Fruit fly (Drosophila melanogaster): ENCODE data around the gene lectin-29Ca.

The lectin-29Ca gene

dm6 chr2L:8402928-8403285 lies 8.8 kb upstream of the lectin-29Ca start, which contains the start of gene fy:
fy (minus strand) TSS chr2L:8403280.
- no peak for TF ChIP-seq insv (optimal IDR thresholded peaks at IDR 0.05)
- no peak for TF ChIP-seq h (optimal IDR thresholded peaks at IDR 0.05)
- no peak for TF ChIP-seq Sin3A (optimal IDR thresholded peaks at IDR 0.05)
- no peak for TF ChIP-seq ttk (optimal IDR thresholded peaks at IDR 0.05)
- TF ChIP-seq Myc (optimal IDR thresholded peaks at IDR 0.05), result no peak
- TF ChIP-seq psq (optimal IDR thresholded peaks at IDR 0.05), result no peak

- TF ChIP-seq h (optimal IDR thresholded peaks at IDR 0.05), result no peak
- no peak for TF ChIP-seq Sin3A (optimal IDR thresholded peaks at IDR 0.05)
- TF ChIP-seq insv (optimal IDR thresholded peaks at IDR 0.05), result no peak
- TF ChIP-seq ttk (optimal IDR thresholded peaks at IDR 0.05), result no peak
Observed at dm6 chr2L:8399863-8400598, 6.0 kb upstream of the lectin-29Ca start, which contains the start of gene CG31898. CG31898 (plus strand) TSS chr2L:8400421.

- TF ChIP-seq h (optimal IDR thresholded peaks at IDR 0.05) (no peak), Sin3A (optimal IDR thresholded peaks at IDR 0.05) (no peak), Myc (optimal IDR thresholded peaks at IDR 0.05) (no peak), psq (optimal IDR thresholded peaks at IDR 0.05) (no peak), ttk (optimal IDR thresholded peaks at IDR 0.05) (no peak), insv (optimal IDR thresholded peaks at IDR 0.05) (no peak)
Observed at dm6 chr2L:8398721-8399120, 4.6 kb upstream of the lectin-29Ca start, which contains the start of gene CG13386. CG13386 (plus strand) TSS chr2L:8399021.

dm6 chr2L:8395996-8396699 lies 2.1 kb upstream of the lectin-29Ca start, which contains the start of the genes Peritrophin-15a and CG13385:
Peritrophin-15a (minus strand) TSS chr2L:8396096.
CG13385 (plus strand) TSS chr2L:8396649.
- TF ChIP-seq h (optimal IDR thresholded peaks at IDR 0.05) (no peak), insv (optimal IDR thresholded peaks at IDR 0.05) (no peak), psq (optimal IDR thresholded peaks at IDR 0.05) (no peak), Myc (optimal IDR thresholded peaks at IDR 0.05) (no peak), Sin3A (optimal IDR thresholded peaks at IDR 0.05) (no peak), ttk (optimal IDR thresholded peaks at IDR 0.05) (no peak)

- TF ChIP-seq insv (optimal IDR thresholded peaks at IDR 0.05) (no peak), ttk (optimal IDR thresholded peaks at IDR 0.05) (no peak), Sin3A (optimal IDR thresholded peaks at IDR 0.05) (no peak)
Observed at dm6 chr2L:8394840-8395239, 760 bp upstream of the lectin-29Ca start, which contains the start of gene Peritrophin-15b. Peritrophin-15b (minus strand) TSS chr2L:8394940.

- no peak for TF ChIP-seq ttk (optimal IDR thresholded peaks at IDR 0.05)
- no peak for TF ChIP-seq Myc (optimal IDR thresholded peaks at IDR 0.05)
- TF ChIP-seq insv (optimal IDR thresholded peaks at IDR 0.05), result no peak
- TF ChIP-seq h (optimal IDR thresholded peaks at IDR 0.05), result no peak
- no peak for TF ChIP-seq psq (optimal IDR thresholded peaks at IDR 0.05)
- no peak for TF ChIP-seq Sin3A (optimal IDR thresholded peaks at IDR 0.05)
Observed at dm6 chr2L:8393122-8393521, 958 bp downstream of the lectin-29Ca start, which contains the start of gene Acp29AB. Acp29AB (minus strand) TSS chr2L:8393222.

- TF ChIP-seq Sin3A (optimal IDR thresholded peaks at IDR 0.05) (no peak), insv (optimal IDR thresholded peaks at IDR 0.05) (no peak), h (optimal IDR thresholded peaks at IDR 0.05) (no peak)
Observed at dm6 chr2L:8392298-8392697, 1.8 kb downstream of the lectin-29Ca start, which contains the start of gene CG42820. CG42820 (minus strand) TSS chr2L:8392398.

dm6 chr2L:8389231-8389630 lies 4.8 kb downstream of the lectin-29Ca start, which contains the start of gene CG42819:
CG42819 (minus strand) TSS chr2L:8389331.
- no peak for TF ChIP-seq Sin3A (optimal IDR thresholded peaks at IDR 0.05)
- no peak for TF ChIP-seq h (optimal IDR thresholded peaks at IDR 0.05)
- no peak for TF ChIP-seq ttk (optimal IDR thresholded peaks at IDR 0.05)
- TF ChIP-seq insv (optimal IDR thresholded peaks at IDR 0.05), result no peak
- no peak for TF ChIP-seq psq (optimal IDR thresholded peaks at IDR 0.05)
- TF ChIP-seq Myc (optimal IDR thresholded peaks at IDR 0.05), result no peak

- TF ChIP-seq insv (optimal IDR thresholded peaks at IDR 0.05) (no peak), psq (optimal IDR thresholded peaks at IDR 0.05) (no peak), Myc (optimal IDR thresholded peaks at IDR 0.05) (no peak), Sin3A (optimal IDR thresholded peaks at IDR 0.05) (no peak)
Observed at dm6 chr2L:8385849-8386248, 8.2 kb downstream of the lectin-29Ca start.

- TF ChIP-seq psq (optimal IDR thresholded peaks at IDR 0.05) (no peak), Sin3A (optimal IDR thresholded peaks at IDR 0.05) (no peak), h (optimal IDR thresholded peaks at IDR 0.05) (no peak), insv (optimal IDR thresholded peaks at IDR 0.05) (no peak), Myc (optimal IDR thresholded peaks at IDR 0.05) (no peak), ttk (optimal IDR thresholded peaks at IDR 0.05) (no peak)
Observed at dm6 chr2L:8384985-8385519, 9.0 kb downstream of the lectin-29Ca start.

dm6 chr2L:8384108-8384601 lies 9.9 kb downstream of the lectin-29Ca start, which contains the start of the genes Dad1 and CG13384:
Dad1 (minus strand) TSS chr2L:8384137.
CG13384 (plus strand) TSS chr2L:8384455.
- TF ChIP-seq ttk (optimal IDR thresholded peaks at IDR 0.05), result no peak
- no peak for TF ChIP-seq psq (optimal IDR thresholded peaks at IDR 0.05)
- no peak for TF ChIP-seq Sin3A (optimal IDR thresholded peaks at IDR 0.05)
- TF ChIP-seq Myc (optimal IDR thresholded peaks at IDR 0.05), result no peak
- no peak for TF ChIP-seq insv (optimal IDR thresholded peaks at IDR 0.05)
- TF ChIP-seq h (optimal IDR thresholded peaks at IDR 0.05), result no peak

- TF ChIP-seq ttk (optimal IDR thresholded peaks at IDR 0.05) (no peak), Myc (optimal IDR thresholded peaks at IDR 0.05) (no peak), h (optimal IDR thresholded peaks at IDR 0.05) (no peak), psq (optimal IDR thresholded peaks at IDR 0.05) (no peak), Sin3A (optimal IDR thresholded peaks at IDR 0.05) (no peak)
Observed at dm6 chr2L:8382646-8383045, 11.4 kb downstream of the lectin-29Ca start, which contains the start of the genes CG13392 and Rcd4. CG13392 (minus strand) TSS chr2L:8382807. Rcd4 (plus strand) TSS chr2L:8382861.
